Worm (Caenorhabditis elegans): ENCODE data around the gene F32G8.3.

Gene F32G8.3

ce11 chrV:10581837-10582300, 26.7 kb upstream of the F32G8.3 start, which contains the start of gene T21C9.6:
TSS of gene T21C9.6 (plus strand) at chrV:10581887.
- TF ChIP-seq nhr-80 (tag; optimal IDR thresholded peaks at IDR 0.05): peak; percentile 16
- TF ChIP-seq C06A6.2 (GFP tag; conservative IDR thresholded peaks at IDR 0.05): no peak
- no peak for TF ChIP-seq Y95B8A.8 (GFP tag; IDR thresholded peaks at IDR 0.05)
- no peak for TF ChIP-seq Y56A3A.18 (GFP tag; IDR thresholded peaks at IDR 0.05)
- no peak for TF ChIP-seq ztf-6 (GFP tag; IDR thresholded peaks at IDR 0.05)

ce11 chrV:10580638-10581037, 25.5 kb upstream of the F32G8.3 start:
- peak; percentile 56 for TF ChIP-seq nhr-80 (tag; optimal IDR thresholded peaks at IDR 0.05)
- no peak for TF ChIP-seq T26A5.8 (tag; optimal IDR thresholded peaks at IDR 0.05)

ce11 chrV:10578938-10579337, 23.8 kb upstream of the F32G8.3 start, which contains the start of the genes erh-1 and lpd-9:
TSS of gene erh-1 (minus strand) at chrV:10579141.
TSS of gene lpd-9 (plus strand) at chrV:10579305.
- TF ChIP-seq T07F8.4 (tag; optimal IDR thresholded peaks at IDR 0.05): no peak
- TF ChIP-seq cebp-2 (GFP tag; IDR thresholded peaks at IDR 0.05): no peak
- TF ChIP-seq F37B4.10 (GFP tag; IDR thresholded peaks at IDR 0.05): no peak
- no peak for TF ChIP-seq chd-7 (tag; optimal IDR thresholded peaks at IDR 0.05)
- TF ChIP-seq him-1 (tag; optimal IDR thresholded peaks at IDR 0.05): no peak
- TF ChIP-seq nhr-90 (tag; optimal IDR thresholded peaks at IDR 0.05): no peak
- TF ChIP-seq lag-1 (GFP tag; IDR thresholded peaks at IDR 0.05): no peak
- peak; percentile 60 for TF ChIP-seq rcor-1 (GFP tag; IDR thresholded peaks at IDR 0.05)
- no peak for TF ChIP-seq mes-4 (tag; optimal IDR thresholded peaks at IDR 0.05)
- no peak for TF ChIP-seq nfya-1 (tag; optimal IDR thresholded peaks at IDR 0.05; ENCODE audit: borderline replicate concordance, insufficient read depth)
- TF ChIP-seq ztf-28 (GFP tag; IDR thresholded peaks at IDR 0.05): no peak
- TF ChIP-seq T26A5.8 (tag; optimal IDR thresholded peaks at IDR 0.05): no peak
- TF ChIP-seq F57A8.1 (GFP tag; optimal IDR thresholded peaks at IDR 0.05): no peak
- TF ChIP-seq lsl-1 (GFP tag; optimal IDR thresholded peaks at IDR 0.05): peak; percentile 60
- peak; percentile 44; the same call in 1 of the 2 replicates for TF ChIP-seq attf-3 (GFP tag; conservative IDR thresholded peaks at IDR 0.05)
- no peak for TF ChIP-seq unc-62 (GFP tag; optimal IDR thresholded peaks at IDR 0.05)
- peak; percentile 2 for TF ChIP-seq efl-1 (GFP tag; optimal IDR thresholded peaks at IDR 0.05)
- TF ChIP-seq lsy-27 (tag; optimal IDR thresholded peaks at IDR 0.05; ENCODE audit: borderline replicate concordance, insufficient read depth): no peak
- TF ChIP-seq nhr-80 (tag; optimal IDR thresholded peaks at IDR 0.05): peak; percentile 46
- TF ChIP-seq hrde-1 (tag; optimal IDR thresholded peaks at IDR 0.05; ENCODE audit: borderline replicate concordance): peak; percentile 1
- peak; percentile 81 for TF ChIP-seq B0336.3 (GFP tag; IDR thresholded peaks at IDR 0.05)
- TF ChIP-seq let-526 (GFP tag; IDR thresholded peaks at IDR 0.05): no peak
- no peak for TF ChIP-seq egrh-3 (GFP tag; IDR thresholded peaks at IDR 0.05)
- TF ChIP-seq Y56A3A.18 (GFP tag; IDR thresholded peaks at IDR 0.05): peak; percentile 86
- TF ChIP-seq hlh-12 (tag; optimal IDR thresholded peaks at IDR 0.05): no peak
- no peak for TF ChIP-seq ztf-3 (GFP tag; optimal IDR thresholded peaks at IDR 0.05)
- TF ChIP-seq tlf-1 (GFP tag; optimal IDR thresholded peaks at IDR 0.05): peak; percentile 49
- no peak for TF ChIP-seq bed-1 (GFP tag; IDR thresholded peaks at IDR 0.05)
- TF ChIP-seq ztf-25 (GFP tag; IDR thresholded peaks at IDR 0.05): no peak
- 0 out of 2 replicates have a peak, but pooled peaks have one; percentile 54 for TF ChIP-seq lir-1 (GFP tag; conservative IDR thresholded peaks at IDR 0.05)
- TF ChIP-seq ccch-3 (GFP tag; optimal IDR thresholded peaks at IDR 0.05): no peak
- no peak; the same call in 1 of the 2 replicates for TF ChIP-seq hmg-1.2 (GFP tag; IDR thresholded peaks at IDR 0.05)
- TF ChIP-seq aptf-2 (GFP tag; conservative IDR thresholded peaks at IDR 0.05): no peak
- no peak for TF ChIP-seq ztf-6 (GFP tag; IDR thresholded peaks at IDR 0.05)
- peak; percentile 52 for TF ChIP-seq tbp1 (GFP tag; optimal IDR thresholded peaks at IDR 0.05)
- TF ChIP-seq nfya-2 (GFP tag; IDR thresholded peaks at IDR 0.05): no peak
- TF ChIP-seq Y53F4B.3 (GFP tag; IDR thresholded peaks at IDR 0.05): no peak
- peak; percentile 7 for TF ChIP-seq ceh-27 (GFP tag; optimal IDR thresholded peaks at IDR 0.05)
- TF ChIP-seq F33H1.4 (GFP tag; IDR thresholded peaks at IDR 0.05): peak; percentile 56
- TF ChIP-seq K12H6.12 (tag; optimal IDR thresholded peaks at IDR 0.05): no peak
- TF ChIP-seq lin-54 (GFP tag; optimal IDR thresholded peaks at IDR 0.05): peak; percentile 84
- TF ChIP-seq sea-2 (GFP tag; IDR thresholded peaks at IDR 0.05): no peak
- peak; percentile 84 for TF ChIP-seq ekl-4 (GFP tag; IDR thresholded peaks at IDR 0.05)
